Worm (Caenorhabditis elegans): Measurements from ENCODE around the gene R12B2.6.

Gene R12B2.6

DNA sequence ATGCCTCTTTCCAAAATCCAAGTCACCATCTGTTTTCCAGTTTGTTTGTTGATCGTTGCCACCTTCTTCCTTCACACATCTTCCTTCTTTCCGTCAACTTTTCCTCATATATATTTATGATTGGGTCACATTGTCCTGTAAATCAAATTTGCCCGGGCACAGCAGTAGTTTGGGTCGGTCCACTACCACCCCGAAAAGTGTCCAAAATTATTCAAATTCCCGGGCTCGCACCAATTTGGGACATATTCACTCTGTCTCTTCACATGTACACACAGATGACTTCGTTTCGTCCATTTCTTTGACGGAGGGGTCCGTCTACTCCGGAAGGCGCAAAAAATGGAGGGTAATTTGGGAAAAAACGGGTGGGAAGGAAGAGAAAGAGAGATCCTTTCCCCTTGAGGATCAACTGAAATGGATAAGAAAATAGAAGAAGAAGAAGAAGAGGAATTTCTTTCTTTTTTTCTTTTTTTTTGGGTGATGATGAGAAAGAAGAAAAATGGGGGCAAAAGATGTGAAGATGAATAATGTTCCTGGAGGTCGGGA is 7.0 kb downstream of the R12B2.6 start:
- TF ChIP-seq nhr-28 (tag; optimal IDR thresholded peaks at IDR 0.05) (no peak), ces-1 (GFP tag; optimal IDR thresholded peaks at IDR 0.05) (peak; percentile 88)

- TF ChIP-seq unc-62 (GFP tag; optimal IDR thresholded peaks at IDR 0.05) (peak; percentile 15), M03D4.4 (tag; optimal IDR thresholded peaks at IDR 0.05) (no peak)
These were observed 9.4 kb downstream of the R12B2.6 start for ce11 chrIII:5824450-5824972.

ce11 chrIII:5823617-5824016 is 10.3 kb downstream of the R12B2.6 start, which contains the start of gene R12B2.8:
Gene R12B2.8, plus strand, starts transcription at chrIII:5823917.
- no peak for TF ChIP-seq lin-32 (GFP tag; optimal IDR thresholded peaks at IDR 0.05)
- no peak for TF ChIP-seq unc-120 (tag; optimal IDR thresholded peaks at IDR 0.05; ENCODE audit: poor library complexity, severe bottlenecking)
- no peak for TF ChIP-seq ceh-39 (tag; optimal IDR thresholded peaks at IDR 0.05)
- TF ChIP-seq ceh-83 (GFP tag; optimal IDR thresholded peaks at IDR 0.05): no peak
- no peak for TF ChIP-seq flh-1 (GFP tag; optimal IDR thresholded peaks at IDR 0.05)
- TF ChIP-seq mab-5 (tag; optimal IDR thresholded peaks at IDR 0.05): no peak
- TF ChIP-seq blmp-1 (tag; optimal IDR thresholded peaks at IDR 0.05): no peak
- no peak for TF ChIP-seq pha-4 (tag; optimal IDR thresholded peaks at IDR 0.05)
- no peak for TF ChIP-seq tbx-8 (GFP tag; optimal IDR thresholded peaks at IDR 0.05)
- TF ChIP-seq elt-3 (tag; optimal IDR thresholded peaks at IDR 0.05): no peak
- TF ChIP-seq ztf-11 (tag; optimal IDR thresholded peaks at IDR 0.05): no peak
- no peak for TF ChIP-seq bed-3 (GFP tag; optimal IDR thresholded peaks at IDR 0.05)
- TF ChIP-seq ham-2 (GFP tag; optimal IDR thresholded peaks at IDR 0.05): no peak
- no peak for TF ChIP-seq lsy-2 (tag; optimal IDR thresholded peaks at IDR 0.05)
- no peak for TF ChIP-seq unc-39 (tag; optimal IDR thresholded peaks at IDR 0.05)
- TF ChIP-seq sptf-1 (tag; optimal IDR thresholded peaks at IDR 0.05): no peak
- TF ChIP-seq nhr-237 (tag; optimal IDR thresholded peaks at IDR 0.05): no peak
- no peak for TF ChIP-seq mep-1 (tag; optimal IDR thresholded peaks at IDR 0.05)

- TF ChIP-seq ces-1 (GFP tag; optimal IDR thresholded peaks at IDR 0.05) (peak; percentile 58), sptf-1 (tag; optimal IDR thresholded peaks at IDR 0.05) (no peak)
These were observed 11.1 kb downstream of the R12B2.6 start for ce11 chrIII:5822816-5823215.

- TF ChIP-seq ham-2 (GFP tag; optimal IDR thresholded peaks at IDR 0.05) (no peak), mab-5 (tag; optimal IDR thresholded peaks at IDR 0.05) (no peak), drap-1 (GFP tag; optimal IDR thresholded peaks at IDR 0.05) (no peak), ztf-11 (tag; optimal IDR thresholded peaks at IDR 0.05) (no peak), ceh-39 (tag; optimal IDR thresholded peaks at IDR 0.05) (no peak), elt-3 (tag; optimal IDR thresholded peaks at IDR 0.05) (no peak), M03D4.4 (tag; optimal IDR thresholded peaks at IDR 0.05) (no peak), zip-8 (tag; optimal IDR thresholded peaks at IDR 0.05) (no peak), elt-1 (tag; optimal IDR thresholded peaks at IDR 0.05; ENCODE audit: borderline replicate concordance, insufficient read depth) (no peak), bed-3 (GFP tag; optimal IDR thresholded peaks at IDR 0.05) (no peak), nhr-76 (tag; optimal IDR thresholded peaks at IDR 0.05) (no peak), unc-120 (tag; optimal IDR thresholded peaks at IDR 0.05; ENCODE audit: poor library complexity, severe bottlenecking) (no peak), lin-13 (tag; optimal IDR thresholded peaks at IDR 0.05) (no peak), nhr-12 (tag; optimal IDR thresholded peaks at IDR 0.05) (no peak), nhr-28 (tag; optimal IDR thresholded peaks at IDR 0.05) (no peak)
These were observed 18.0 kb downstream of the R12B2.6 start, which contains the start of gene sma-4 for ce11 chrIII:5815932-5816331. Gene sma-4, plus strand, starts transcription at chrIII:5816232.

- TF ChIP-seq blmp-1 (tag; optimal IDR thresholded peaks at IDR 0.05): no peak
- TF ChIP-seq lin-13 (tag; optimal IDR thresholded peaks at IDR 0.05): peak; percentile 13
These were observed 19.2 kb downstream of the R12B2.6 start, which contains the start of gene R12B2.7 for ce11 chrIII:5814799-5815198. Gene R12B2.7, plus strand, starts transcription at chrIII:5815045.

DNA sequence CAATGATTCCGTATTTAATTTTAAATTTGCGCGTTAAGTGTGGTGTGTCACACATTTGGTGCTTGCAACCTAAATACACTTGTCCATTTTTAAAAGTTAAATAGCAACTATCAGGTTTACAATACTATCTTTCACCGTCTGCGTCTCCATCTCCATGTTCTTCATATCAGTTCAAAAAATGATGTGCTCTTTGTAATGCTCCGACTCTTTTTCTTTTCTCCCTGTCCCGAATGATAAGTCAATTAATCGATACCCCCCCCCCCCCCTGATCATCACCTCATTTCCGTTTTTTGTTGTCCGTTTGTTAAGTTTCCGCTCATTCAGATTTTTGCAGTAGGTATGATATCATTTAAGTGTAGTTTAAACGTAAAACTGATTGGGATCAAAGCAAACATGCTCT is 19.9 kb downstream of the R12B2.6 start:
- TF ChIP-seq lsy-2 (tag; optimal IDR thresholded peaks at IDR 0.05): no peak
- TF ChIP-seq zip-8 (tag; optimal IDR thresholded peaks at IDR 0.05): no peak
- no peak for TF ChIP-seq ceh-83 (GFP tag; optimal IDR thresholded peaks at IDR 0.05)
- no peak for TF ChIP-seq ztf-11 (tag; optimal IDR thresholded peaks at IDR 0.05)
- no peak for TF ChIP-seq elt-1 (tag; optimal IDR thresholded peaks at IDR 0.05; ENCODE audit: borderline replicate concordance, insufficient read depth)
- no peak for TF ChIP-seq tbx-8 (GFP tag; optimal IDR thresholded peaks at IDR 0.05)
- no peak for TF ChIP-seq lin-13 (tag; optimal IDR thresholded peaks at IDR 0.05)
- no peak for TF ChIP-seq sptf-1 (tag; optimal IDR thresholded peaks at IDR 0.05)
- no peak for TF ChIP-seq elt-3 (tag; optimal IDR thresholded peaks at IDR 0.05)
- TF ChIP-seq cnd-1 (tag; optimal IDR thresholded peaks at IDR 0.05): no peak
- TF ChIP-seq nhr-237 (tag; optimal IDR thresholded peaks at IDR 0.05): no peak
- TF ChIP-seq ceh-43 (GFP tag; optimal IDR thresholded peaks at IDR 0.05): no peak
- TF ChIP-seq mab-5 (tag; optimal IDR thresholded peaks at IDR 0.05): no peak

Data from whole organism, mixed stage, embryonic.